Fruit fly (Drosophila melanogaster) whole organism, embryonic: ENCODE measurements around the gene CG3587.

Experiments used
- Atf3 ChIP-seq: fragments of 200-800 bp; sonication (Bioruptor generic); optimal IDR thresholded peaks from 3 replicates; lab custom pipeline; 2016; ENCODE audit warnings: missing biosample characterization, missing genetic modification characterization
- BEAF-32 ChIP-seq: fragments of 200-800 bp; sonication (Bioruptor generic); optimal IDR thresholded peaks from 3 replicates; lab custom pipeline; 2017; ENCODE audit warnings: missing biosample characterization, missing genetic modification characterization, mild to moderate bottlenecking, moderate library complexity, missing genetic modification reagents
- CG1024 ChIP-seq: fragments of 200-800 bp; sonication (Bioruptor generic); IDR thresholded peaks from 2 replicates; pipeline ENCODE4 v1.3.6; 2022; ENCODE audit warnings: missing biosample characterization, missing genetic modification characterization
- CG10267 ChIP-seq: fragments of 200-800 bp; sonication (Bioruptor generic); optimal IDR thresholded peaks from 2 replicates; lab custom pipeline; 2018; ENCODE audit warnings: missing biosample characterization, mild to moderate bottlenecking, missing genetic modification characterization, moderate library complexity
- CG10543 ChIP-seq: fragments of 200-800 bp; sonication (Bioruptor generic); optimal IDR thresholded peaks from 3 replicates; lab custom pipeline; 2017; ENCODE audit warnings: missing biosample characterization, mild to moderate bottlenecking, missing genetic modification characterization, moderate library complexity
- CG11085 ChIP-seq: fragments of 200-800 bp; sonication (Bioruptor generic); IDR thresholded peaks from 2 replicates; pipeline ENCODE4 v1.3.6; 2022; ENCODE audit warnings: missing biosample characterization, missing genetic modification characterization
- CG11560 ChIP-seq: fragments of 200-800 bp; sonication (Bioruptor generic); IDR thresholded peaks from 3 replicates; pipeline ENCODE4 v1.3.6; 2022; ENCODE audit warnings: missing biosample characterization, missing genetic modification characterization
- CG11723 ChIP-seq: fragments of 200-800 bp; sonication (Bioruptor generic); optimal IDR thresholded peaks from 2 replicates; lab custom pipeline; 2017; ENCODE audit warnings: missing biosample characterization, mild to moderate bottlenecking, missing genetic modification characterization
- CG12659 ChIP-seq: fragments of 200-800 bp; sonication (Bioruptor generic); optimal IDR thresholded peaks from 3 replicates; lab custom pipeline; 2017; ENCODE audit warnings: mild to moderate bottlenecking, missing biosample characterization, missing genetic modification reagents, missing genetic modification characterization
- CG17186 ChIP-seq: fragments of 200-800 bp; sonication (Bioruptor generic); optimal IDR thresholded peaks from 3 replicates; lab custom pipeline; 2017; ENCODE audit warnings: missing biosample characterization, missing genetic modification reagents, missing genetic modification characterization
- CG17802 ChIP-seq: fragments of 200-800 bp; sonication (Bioruptor generic); optimal IDR thresholded peaks from 2 replicates; lab custom pipeline; 2018; ENCODE audit warnings: missing biosample characterization, mild to moderate bottlenecking, missing genetic modification characterization, moderate library complexity
- CG2120 ChIP-seq: fragments of 200-800 bp; sonication (Bioruptor generic); optimal IDR thresholded peaks from 3 replicates; lab custom pipeline; 2016; ENCODE audit warnings: missing biosample characterization, missing genetic modification characterization
- CG2678 ChIP-seq: fragments of 200-800 bp; sonication (Bioruptor generic); optimal IDR thresholded peaks from 3 replicates; lab custom pipeline; 2019; ENCODE audit warnings: missing biosample characterization, mild to moderate bottlenecking, missing genetic modification characterization, moderate library complexity
- CG30403 ChIP-seq: fragments of 200-800 bp; sonication (Bioruptor generic); optimal IDR thresholded peaks from 3 replicates; lab custom pipeline; 2016; ENCODE audit warnings: missing biosample characterization, missing genetic modification characterization
- CG32767 ChIP-seq: fragments of 200-800 bp; sonication (Bioruptor generic); IDR thresholded peaks from 2 replicates; pipeline ENCODE4 v1.3.6; 2022; ENCODE audit warnings: missing biosample characterization, missing genetic modification characterization
- CG3281 ChIP-seq: fragments of 200-800 bp; sonication (Bioruptor generic); optimal IDR thresholded peaks from 3 replicates; lab custom pipeline; 2017; ENCODE audit warnings: missing biosample characterization, mild to moderate bottlenecking, missing genetic modification characterization
- CG33557 ChIP-seq: fragments of 200-800 bp; sonication (Bioruptor generic); optimal IDR thresholded peaks from 2 replicates; lab custom pipeline; 2019; ENCODE audit warnings: missing biosample characterization, mild to moderate bottlenecking, missing genetic modification characterization, moderate library complexity
- CG34376 ChIP-seq: fragments of 200-800 bp; sonication (Bioruptor generic); optimal IDR thresholded peaks from 2 replicates; lab custom pipeline; 2018; ENCODE audit warnings: missing biosample characterization, mild to moderate bottlenecking, missing genetic modification characterization
- CG6683 ChIP-seq: fragments of 200-800 bp; sonication (Bioruptor generic); optimal IDR thresholded peaks from 2 replicates; lab custom pipeline; 2017; ENCODE audit warnings: missing biosample characterization, mild to moderate bottlenecking, missing genetic modification characterization, missing genetic modification reagents
- CG7963 ChIP-seq: fragments of 200-800 bp; sonication (Bioruptor generic); IDR thresholded peaks from 3 replicates; pipeline ENCODE4 v1.3.6; 2022; ENCODE audit warnings: missing biosample characterization, missing genetic modification characterization; ENCODE audit not compliant: partially characterized antibody
- CG8765 ChIP-seq: fragments of 200-800 bp; sonication (Bioruptor generic); IDR thresholded peaks from 2 replicates; pipeline ENCODE4 v1.3.6; 2022; ENCODE audit warnings: missing biosample characterization, missing genetic modification characterization
- CG9932 ChIP-seq: fragments of 200-800 bp; sonication (Bioruptor generic); IDR thresholded peaks from 2 replicates; pipeline ENCODE4 v1.3.6; 2022; ENCODE audit warnings: missing biosample characterization, missing genetic modification characterization
- Dll ChIP-seq: fragments of 200-800 bp; sonication (Bioruptor generic); IDR thresholded peaks from 4 replicates; pipeline ENCODE4 v1.3.6; 2022; ENCODE audit warnings: missing biosample characterization, missing genetic modification characterization; ENCODE audit not compliant: partially characterized antibody
- Dp ChIP-seq: fragments of 200-800 bp; sonication (Bioruptor generic); optimal IDR thresholded peaks from 2 replicates; lab custom pipeline; 2018; ENCODE audit warnings: missing biosample characterization, mild to moderate bottlenecking, missing genetic modification characterization, moderate library complexity
- Ets65A ChIP-seq: fragments of 200-800 bp; sonication (Bioruptor generic); peaks from one replicate; lab custom pipeline; 2016; ENCODE audit warnings: missing biosample characterization, missing genetic modification characterization
- Hr39 ChIP-seq: fragments of >200 bp; optimal IDR thresholded peaks from 2 replicates; lab custom pipeline; 2017
- Hr78 ChIP-seq, 2 experiments: fragments of 200-800 bp in 1 of 2; fragments of >200 bp in 1 of 2; sonication (Bioruptor generic) in 1 of 2; optimal IDR thresholded peaks; 2 replicates each; lab custom pipeline; 2017 to 2019; ENCODE audit warnings: missing biosample characterization in 2 of 2, missing genetic modification characterization in 2 of 2, mild to moderate bottlenecking in 1 of 2, moderate library complexity in 1 of 2
- Nf-YB ChIP-seq: fragments of 200-800 bp; sonication (Bioruptor generic); optimal IDR thresholded peaks from 3 replicates; lab custom pipeline; 2019; ENCODE audit warnings: missing biosample characterization, mild to moderate bottlenecking, missing genetic modification characterization, moderate library complexity
- Opbp ChIP-seq: fragments of 200-800 bp; sonication (Bioruptor generic); IDR thresholded peaks from 3 replicates; pipeline ENCODE4 v1.3.6; 2022; ENCODE audit warnings: missing biosample characterization, missing genetic modification characterization; ENCODE audit not compliant: partially characterized antibody
- Sry-δ ChIP-seq: fragments of 200-800 bp; sonication (Bioruptor generic); optimal IDR thresholded peaks from 2 replicates; lab custom pipeline; 2016; ENCODE audit warnings: missing biosample characterization, missing genetic modification characterization
- amos ChIP-seq: fragments of 200-800 bp; sonication (Bioruptor generic); IDR thresholded peaks from 2 replicates; pipeline ENCODE4 v1.3.6; 2022; ENCODE audit warnings: missing biosample characterization, missing genetic modification characterization; ENCODE audit not compliant: partially characterized antibody
- ase ChIP-seq: fragments of 200-800 bp; sonication (Bioruptor generic); IDR thresholded peaks from 3 replicates; pipeline ENCODE4 v1.3.6; 2022; ENCODE audit warnings: missing biosample characterization, missing genetic modification characterization
- chm ChIP-seq: fragments of 200-800 bp; sonication (Bioruptor generic); IDR thresholded peaks from 2 replicates; pipeline ENCODE4 v1.3.6; 2022; ENCODE audit warnings: missing biosample characterization, missing genetic modification characterization
- crp ChIP-seq, 2 experiments: fragments of 200-800 bp; sonication (Bioruptor generic); optimal IDR thresholded peaks; 2 replicates in 1 of 2; 3 replicates in 1 of 2; lab custom pipeline; 2017; ENCODE audit warnings: missing biosample characterization in 2 of 2, missing genetic modification characterization in 2 of 2, mild to moderate bottlenecking in 1 of 2, moderate library complexity in 1 of 2
- da ChIP-seq: fragments of 200-800 bp; sonication (Bioruptor generic); optimal IDR thresholded peaks from 2 replicates; lab custom pipeline; 2016; ENCODE audit warnings: missing biosample characterization, missing genetic modification characterization
- dati ChIP-seq: fragments of 200-800 bp; sonication (Bioruptor generic); IDR thresholded peaks from 2 replicates; pipeline ENCODE4 v1.3.6; 2022; ENCODE audit warnings: missing biosample characterization, missing genetic modification characterization
- gfzf ChIP-seq: fragments of 200-800 bp; sonication (Bioruptor generic); optimal IDR thresholded peaks from 2 replicates; lab custom pipeline; 2016; ENCODE audit warnings: missing biosample characterization, mild to moderate bottlenecking, missing genetic modification characterization, moderate library complexity
- grau ChIP-seq: fragments of 200-800 bp; optimal IDR thresholded peaks from 3 replicates; lab custom pipeline; 2019; ENCODE audit warnings: missing biosample characterization, mild to moderate bottlenecking, missing genetic modification characterization, moderate library complexity
- hkb ChIP-seq, 2 experiments: fragments of 200-800 bp in 1 of 2; fragments of >200 bp in 1 of 2; sonication (Bioruptor generic) in 1 of 2; IDR thresholded peaks in 1 of 2; optimal IDR thresholded peaks in 1 of 2; 2 replicates each; pipeline versions ENCODE4 v1.3.6 to Lab custom; 2017 to 2022; ENCODE audit warnings: missing biosample characterization in 1 of 2, missing genetic modification characterization in 1 of 2
- lilli ChIP-seq: fragments of 200-800 bp; sonication (Bioruptor generic); optimal IDR thresholded peaks from 3 replicates; lab custom pipeline; 2016; ENCODE audit warnings: missing biosample characterization, missing genetic modification characterization
- pzg ChIP-seq: fragments of 200-800 bp; sonication (Bioruptor generic); optimal IDR thresholded peaks from 3 replicates; lab custom pipeline; 2018; ENCODE audit warnings: missing biosample characterization, mild to moderate bottlenecking, missing genetic modification characterization, moderate library complexity
- sens ChIP-seq: fragments of 200-800 bp; sonication (Bioruptor generic); peaks from one replicate; lab custom pipeline; 2016; ENCODE audit warnings: missing biosample characterization, missing genetic modification characterization
- slp2 ChIP-seq: fragments of 200-800 bp; sonication (Bioruptor generic); optimal IDR thresholded peaks from 2 replicates; lab custom pipeline; 2016; ENCODE audit warnings: missing biosample characterization, missing genetic modification characterization
- sqz ChIP-seq: fragments of 200-800 bp; sonication (Bioruptor generic); optimal IDR thresholded peaks from 3 replicates; lab custom pipeline; 2018; ENCODE audit warnings: missing biosample characterization, mild to moderate bottlenecking, missing genetic modification characterization
- trem ChIP-seq: fragments of 200-800 bp; optimal IDR thresholded peaks from 3 replicates; lab custom pipeline; 2019; ENCODE audit warnings: missing biosample characterization, mild to moderate bottlenecking, missing genetic modification characterization, moderate library complexity
- unc-4 ChIP-seq: fragments of 200-800 bp; sonication (Bioruptor generic); IDR thresholded peaks from 2 replicates; pipeline ENCODE4 v1.3.6; 2022; ENCODE audit warnings: missing biosample characterization, missing genetic modification characterization; ENCODE audit not compliant: partially characterized antibody
- wor ChIP-seq: fragments of 200-800 bp; sonication (Bioruptor generic); IDR thresholded peaks from 2 replicates; pipeline ENCODE4 v1.3.6; 2022; ENCODE audit warnings: missing biosample characterization, missing genetic modification characterization
- zfh1 ChIP-seq: fragments of 200-800 bp; sonication (Bioruptor generic); IDR thresholded peaks from 3 replicates; pipeline ENCODE4 v1.3.6; 2022; ENCODE audit warnings: missing biosample characterization, missing genetic modification characterization

CG3587 gene

DNA sequence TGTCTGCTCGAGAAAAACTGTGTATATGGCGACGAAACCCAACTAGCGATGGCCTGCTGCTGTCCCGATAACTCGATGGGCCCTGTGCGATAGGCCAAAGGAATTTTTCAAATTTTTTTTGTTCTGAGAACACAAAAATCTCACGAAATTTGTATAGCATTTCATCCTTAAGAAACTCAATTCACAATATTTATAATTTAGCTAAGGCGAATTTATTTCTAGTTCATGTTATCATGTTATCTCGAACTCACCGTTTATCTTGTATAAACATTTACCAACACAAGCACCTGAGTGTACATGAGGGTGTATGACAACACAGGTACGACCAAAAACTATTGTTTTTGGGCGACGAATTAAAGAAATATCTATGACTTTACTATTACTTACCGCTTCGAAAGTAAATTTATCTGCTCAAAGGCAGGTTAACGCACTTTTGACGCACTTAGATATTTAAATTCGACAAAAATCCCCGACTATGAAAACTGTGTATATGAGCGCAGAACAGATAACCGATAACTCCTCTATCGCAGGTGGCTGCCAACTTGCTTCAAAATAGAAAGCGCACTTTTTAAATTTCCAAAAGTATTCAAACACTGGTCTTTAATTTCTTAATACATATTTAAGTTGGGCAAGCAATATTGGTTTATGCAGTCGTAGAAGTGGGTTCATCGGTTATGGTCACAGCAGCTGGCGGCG, 39.8 kb upstream of the CG3587 start, which contains the start of gene arm (continued):
- TF ChIP-seq CG9932 (GFP tag; lab: Robert Waterston, UW) (0 out of 2 replicates have a peak, but pooled peaks have one; percentile 42), CG11085 (no peak), CG7963 (GFP tag; lab: Robert Waterston, UW) (0 out of 3 replicates have a peak, but pooled peaks have one; percentile 35), lilli (GFP tag; lab: Kevin White, UChicago) (peak; percentile 11), hkb (optimal IDR thresholded peaks at IDR 0.05; lab: Kevin White, UChicago) (no peak), hkb (GFP tag; IDR thresholded peaks at IDR 0.05; lab: Robert Waterston, UW) (no peak), Dll (0 out of 4 replicates have a peak, but pooled peaks have one; percentile 35), gfzf (GFP tag; lab: Kevin White, UChicago) (peak; percentile 16), CG32767 (GFP tag; lab: Robert Waterston, UW) (0 out of 2 replicates have a peak, but pooled peaks have one; percentile 9), wor (GFP tag; lab: Robert Waterston, UW) (no peak), unc-4 (GFP tag; lab: Robert Waterston, UW) (no peak), CG1024 (GFP tag; lab: Robert Waterston, UW) (no peak), sqz (GFP tag; lab: Kevin White, UChicago) (peak; percentile 23), Nf-YB (GFP tag; lab: Kevin White, UChicago) (no peak), trem (tag; lab: Kevin White, UChicago) (peak; percentile 98), CG8765 (no peak), amos (GFP tag; lab: Robert Waterston, UW) (peak; percentile 26; the same call in 1 of the 2 replicates), sens (GFP tag; lab: Kevin White, UChicago) (peak; percentile 61), crp (GFP tag; optimal IDR thresholded peaks at IDR 0.05; lab: Kevin White, UChicago) (no peak), CG12659 (GFP tag; lab: Kevin White, UChicago) (peak; percentile 6), Hr39 (lab: Kevin White, UChicago) (no peak), slp2 (no peak), dati (GFP tag; lab: Robert Waterston, UW) (no peak), Sry-δ (GFP tag; lab: Kevin White, UChicago) (peak; percentile 77), CG17802 (tag; lab: Kevin White, UChicago) (peak; percentile 24), Ets65A (GFP tag; lab: Kevin White, UChicago) (peak; percentile 53), Opbp (no peak), CG10267 (tag; lab: Kevin White, UChicago) (peak; percentile 19), CG17186 (peak; percentile 61), Dp (GFP tag; lab: Kevin White, UChicago) (peak; percentile 82), CG30403 (GFP tag; lab: Kevin White, UChicago) (peak; percentile 21), CG11560 (tag; lab: Robert Waterston, UW) (no peak), Atf3 (no peak), ase (no peak), CG11723 (GFP tag; lab: Kevin White, UChicago) (no peak)

DNA sequence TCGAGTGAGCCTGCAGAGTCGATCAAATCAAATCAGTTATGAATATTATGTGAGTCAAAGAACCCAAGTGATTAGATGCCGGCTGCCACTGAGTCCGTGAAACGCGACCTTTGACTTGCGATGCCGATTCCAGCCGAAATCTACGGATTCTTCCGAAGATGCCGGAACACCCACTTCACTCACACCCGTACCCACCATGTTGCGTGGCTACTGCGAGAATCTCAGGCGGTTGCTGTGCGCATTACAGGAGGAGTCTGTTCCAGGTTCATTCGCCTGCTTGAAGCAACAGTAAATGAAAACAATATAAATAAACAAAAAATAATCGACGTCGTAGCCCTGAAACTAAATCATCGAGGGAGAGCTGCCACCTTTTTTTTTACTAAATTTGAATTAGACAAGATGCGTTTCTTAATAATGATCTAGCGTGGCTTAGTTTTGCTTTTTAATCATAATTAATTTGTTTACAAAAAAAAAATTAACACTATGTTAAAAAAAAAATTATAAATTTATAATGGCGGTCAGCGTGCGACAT, 38.4 kb upstream of the CG3587 start, which contains the start of gene Ldaf1:
TSS of gene Ldaf1 (minus strand) at position 307 of the 532 bp plus-strand sequence.
- TF ChIP-seq pzg (GFP tag; lab: Kevin White, UChicago) (peak; percentile 33), grau (tag; lab: Kevin White, UChicago) (peak; percentile 20), Sry-δ (GFP tag; lab: Kevin White, UChicago) (peak; percentile 5), Hr78 (GFP tag; optimal IDR thresholded peaks at IDR 0.05; lab: Kevin White, UChicago) (peak in 1 of 2 experiments; percentile 55), CG2678 (peak; percentile 11), CG12659 (GFP tag; lab: Kevin White, UChicago) (peak; percentile 28), CG3281 (GFP tag; lab: Kevin White, UChicago) (peak; percentile 20), da (GFP tag; lab: Kevin White, UChicago) (no peak), CG34376 (peak; percentile 2), zfh1 (GFP tag; lab: Robert Waterston, UW) (peak; percentile 26; the same call in 1 of the 3 replicates), BEAF-32 (GFP tag; lab: Kevin White, UChicago) (peak; percentile 22), chm (GFP tag; lab: Robert Waterston, UW) (no peak), CG2120 (GFP tag; lab: Kevin White, UChicago) (peak; percentile 7), CG6683 (GFP tag; lab: Kevin White, UChicago) (no peak), CG10543 (GFP tag; lab: Kevin White, UChicago) (peak; percentile 22), CG33557 (no peak)
